Fruit fly (Drosophila melanogaster): ENCODE results near the gene CG32365.

Gene CG32365

dm6 chr3L:7910916-7911467, 42.1 kb downstream of the CG32365 start:
- TF ChIP-seq cato (GFP tag; optimal IDR thresholded peaks at IDR 0.05; ENCODE audit: borderline replicate concordance) (no peak), az2 (GFP tag; optimal IDR thresholded peaks at IDR 0.05) (no peak), pho (GFP tag; optimal IDR thresholded peaks at IDR 0.05) (no peak), sima (GFP tag; optimal IDR thresholded peaks at IDR 0.05) (no peak), psq (GFP tag; optimal IDR thresholded peaks at IDR 0.05) (no peak), CG15696 (tag; optimal IDR thresholded peaks at IDR 0.05) (no peak), CG9215 (GFP tag; IDR thresholded peaks at IDR 0.05) (no peak), bab2 (GFP tag; optimal IDR thresholded peaks at IDR 0.05) (no peak), CG2199 (GFP tag; IDR thresholded peaks at IDR 0.05) (no peak), Dek (tag; optimal IDR thresholded peaks at IDR 0.05) (no peak), fru (optimal IDR thresholded peaks at IDR 0.05) (no peak), BtbVII (GFP tag; optimal IDR thresholded peaks at IDR 0.05) (no peak), onecut (GFP tag; IDR thresholded peaks at IDR 0.05) (no peak), zen (tag; optimal IDR thresholded peaks at IDR 0.05) (no peak), CG32767 (GFP tag; IDR thresholded peaks at IDR 0.05) (peak; percentile 15; the same call in 1 of the 2 replicates), Scr (GFP tag; IDR thresholded peaks at IDR 0.05; ENCODE audit: partially characterized antibody) (no peak), CG5245 (GFP tag; optimal IDR thresholded peaks at IDR 0.05) (no peak), Mad (GFP tag; optimal IDR thresholded peaks at IDR 0.05) (no peak), CG3065 (GFP tag; optimal IDR thresholded peaks at IDR 0.05) (peak; percentile 33), D19A (tag; optimal IDR thresholded peaks at IDR 0.05) (peak; percentile 56), CG33557 (GFP tag; optimal IDR thresholded peaks at IDR 0.05) (no peak), Poxn (GFP tag; IDR thresholded peaks at IDR 0.05) (no peak), CG4360 (GFP tag; IDR thresholded peaks at IDR 0.05) (peak; percentile 90), maf-S (GFP tag; optimal IDR thresholded peaks at IDR 0.05) (no peak), CG6791 (GFP tag; IDR thresholded peaks at IDR 0.05; ENCODE audit: partially characterized antibody) (no peak), mam (GFP tag; optimal IDR thresholded peaks at IDR 0.05) (no peak), Sry-β (GFP tag; optimal IDR thresholded peaks at IDR 0.05) (peak; percentile 80), seq (GFP tag; IDR thresholded peaks at IDR 0.05) (0 out of 2 replicates have a peak, but pooled peaks have one; percentile 8), Opbp (GFP tag; IDR thresholded peaks at IDR 0.05; ENCODE audit: partially characterized antibody) (no peak), CG1792 (GFP tag; optimal IDR thresholded peaks at IDR 0.05) (no peak), oc (tag; optimal IDR thresholded peaks at IDR 0.05) (no peak), CG32772 (GFP tag; IDR thresholded peaks at IDR 0.05) (no peak), CG4854 (GFP tag; optimal IDR thresholded peaks at IDR 0.05) (no peak), Blimp-1 (GFP tag; optimal IDR thresholded peaks at IDR 0.05) (no peak), crol (GFP tag; IDR thresholded peaks at IDR 0.05) (peak; percentile 86), CG18619 (GFP tag; optimal IDR thresholded peaks at IDR 0.05) (no peak), bsh (GFP tag; optimal IDR thresholded peaks at IDR 0.05) (no peak), CG30431 (GFP tag; optimal IDR thresholded peaks at IDR 0.05) (no peak), CG9609 (GFP tag; optimal IDR thresholded peaks at IDR 0.05) (no peak), zf30C (GFP tag; optimal IDR thresholded peaks at IDR 0.05) (peak; percentile 34), tio (GFP tag; optimal IDR thresholded peaks at IDR 0.05) (no peak), usp (GFP tag; optimal IDR thresholded peaks at IDR 0.05) (no peak), CG12744 (GFP tag; optimal IDR thresholded peaks at IDR 0.05) (no peak), bcd (GFP tag; optimal IDR thresholded peaks at IDR 0.05) (no peak), run (tag; optimal IDR thresholded peaks at IDR 0.05) (no peak), toy (GFP tag; IDR thresholded peaks at IDR 0.05) (no peak), Hmr (GFP tag; optimal IDR thresholded peaks at IDR 0.05) (no peak), gcm (GFP tag; optimal IDR thresholded peaks at IDR 0.05) (no peak), ara (GFP tag; IDR thresholded peaks at IDR 0.05) (no peak), CG8089 (GFP tag; optimal IDR thresholded peaks at IDR 0.05) (no peak), scrt (GFP tag; optimal IDR thresholded peaks at IDR 0.05) (no peak), twi (tag; optimal IDR thresholded peaks at IDR 0.05) (no peak)

All from whole organism, embryonic.